Worm (Caenorhabditis elegans): Measurements from ENCODE around the gene pat-2.

Gene pat-2

DNA sequence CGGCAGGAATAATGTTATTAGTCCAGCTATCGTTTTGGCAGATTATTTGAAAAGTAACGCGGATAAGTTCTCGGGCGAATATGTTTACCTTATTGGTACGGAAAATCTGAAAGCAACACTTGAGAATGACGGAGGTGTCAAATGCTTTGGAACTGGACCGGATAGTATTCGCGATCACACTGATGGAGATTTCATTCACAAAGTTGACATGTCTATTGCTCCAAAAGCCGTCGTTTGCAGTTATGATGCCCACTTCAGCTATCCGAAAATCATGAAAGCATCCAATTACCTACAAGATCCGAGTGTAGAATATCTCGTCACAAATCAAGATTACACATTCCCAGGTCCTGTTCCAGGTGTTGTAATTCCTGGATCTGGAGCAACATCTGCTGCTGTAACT lies 45.3 kb upstream of the pat-2 start:
- no peak for TF ChIP-seq nfya-1 (tag; optimal IDR thresholded peaks at IDR 0.05; ENCODE audit: insufficient read depth)
- TF ChIP-seq skn-1 (tag; optimal IDR thresholded peaks at IDR 0.05): no peak
- no peak for TF ChIP-seq daf-12 (tag; optimal IDR thresholded peaks at IDR 0.05)
- no peak for TF ChIP-seq nhr-28 (tag; optimal IDR thresholded peaks at IDR 0.05)
- TF ChIP-seq lin-15B (tag; optimal IDR thresholded peaks at IDR 0.05): no peak
- TF ChIP-seq aly-2 (tag; optimal IDR thresholded peaks at IDR 0.05): no peak
- TF ChIP-seq elt-2 (tag; optimal IDR thresholded peaks at IDR 0.05): no peak
- no peak for TF ChIP-seq jun-1 (tag; optimal IDR thresholded peaks at IDR 0.05)
- TF ChIP-seq nhr-237 (tag; optimal IDR thresholded peaks at IDR 0.05): no peak
- TF ChIP-seq pha-4 (tag; optimal IDR thresholded peaks at IDR 0.05): no peak
- TF ChIP-seq ceh-28 (tag; optimal IDR thresholded peaks at IDR 0.05): no peak
- TF ChIP-seq nhr-67 (tag; optimal IDR thresholded peaks at IDR 0.05): no peak
- no peak for TF ChIP-seq ztf-11 (tag; optimal IDR thresholded peaks at IDR 0.05)
- no peak for TF ChIP-seq ZK546.5 (tag; optimal IDR thresholded peaks at IDR 0.05)
- no peak for TF ChIP-seq nhr-77 (tag; optimal IDR thresholded peaks at IDR 0.05)
- no peak for TF ChIP-seq tbx-2 (tag; optimal IDR thresholded peaks at IDR 0.05)
- TF ChIP-seq lin-39 (tag; optimal IDR thresholded peaks at IDR 0.05): no peak
- no peak for TF ChIP-seq ceh-16 (tag; optimal IDR thresholded peaks at IDR 0.05)
- TF ChIP-seq nhr-12 (tag; optimal IDR thresholded peaks at IDR 0.05): no peak
- TF ChIP-seq elt-1 (tag; optimal IDR thresholded peaks at IDR 0.05): no peak

DNA sequence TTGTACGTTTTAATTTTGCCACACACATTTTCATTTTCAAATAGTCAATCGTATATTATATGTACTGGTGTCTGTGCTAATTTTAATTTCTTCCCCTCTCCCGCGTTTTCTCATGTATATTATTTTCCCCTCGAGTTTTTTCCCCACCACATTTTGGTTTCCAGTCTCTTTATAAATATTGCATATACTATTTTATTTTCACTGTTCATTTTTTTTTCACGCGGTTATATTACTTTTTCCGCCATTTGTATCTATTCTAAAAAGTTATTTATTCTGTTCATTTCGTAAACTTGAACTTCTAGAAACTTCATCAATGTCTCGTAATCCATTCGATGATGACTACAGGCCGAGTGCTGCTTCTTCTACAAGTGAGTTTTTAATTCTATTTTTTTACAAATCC lies 42.7 kb upstream of the pat-2 start, which contains the start of gene snap-29:
TSS of gene snap-29 (plus strand) at position 301 of the 400 bp plus-strand sequence.
- TF ChIP-seq ztf-11 (tag; optimal IDR thresholded peaks at IDR 0.05): no peak
- no peak for TF ChIP-seq skn-1 (tag; optimal IDR thresholded peaks at IDR 0.05)
- TF ChIP-seq lin-39 (tag; optimal IDR thresholded peaks at IDR 0.05): no peak
- TF ChIP-seq lin-15B (tag; optimal IDR thresholded peaks at IDR 0.05): no peak
- no peak for TF ChIP-seq ztf-4 (tag; optimal IDR thresholded peaks at IDR 0.05)
- no peak for TF ChIP-seq pqm-1 (tag; optimal IDR thresholded peaks at IDR 0.05)
- TF ChIP-seq nhr-67 (tag; optimal IDR thresholded peaks at IDR 0.05): no peak
- TF ChIP-seq tbx-2 (tag; optimal IDR thresholded peaks at IDR 0.05): no peak
- TF ChIP-seq fkh-10 (GFP tag; optimal IDR thresholded peaks at IDR 0.05): no peak
- TF ChIP-seq nhr-76 (tag; optimal IDR thresholded peaks at IDR 0.05): no peak
- no peak for TF ChIP-seq unc-39 (tag; optimal IDR thresholded peaks at IDR 0.05)
- TF ChIP-seq R02D3.7 (tag; optimal IDR thresholded peaks at IDR 0.05): no peak
- no peak for TF ChIP-seq fkh-2 (tag; optimal IDR thresholded peaks at IDR 0.05)
- no peak for TF ChIP-seq unc-62 (GFP tag; optimal IDR thresholded peaks at IDR 0.05)

- TF ChIP-seq unc-62 (GFP tag; optimal IDR thresholded peaks at IDR 0.05) (no peak), nhr-23 (tag; optimal IDR thresholded peaks at IDR 0.05) (no peak), elt-1 (tag; optimal IDR thresholded peaks at IDR 0.05) (no peak), nhr-11 (tag; optimal IDR thresholded peaks at IDR 0.05) (no peak), lin-39 (tag; optimal IDR thresholded peaks at IDR 0.05) (no peak), ZK546.5 (tag; optimal IDR thresholded peaks at IDR 0.05) (no peak), jun-1 (tag; optimal IDR thresholded peaks at IDR 0.05) (no peak), egl-27 (tag; optimal IDR thresholded peaks at IDR 0.05) (no peak), zag-1 (tag; optimal IDR thresholded peaks at IDR 0.05) (no peak), pqm-1 (tag; optimal IDR thresholded peaks at IDR 0.05) (no peak), nhr-25 (tag; optimal IDR thresholded peaks at IDR 0.05) (no peak), R02D3.7 (tag; optimal IDR thresholded peaks at IDR 0.05) (no peak)
These were observed 38.8 kb upstream of the pat-2 start, which contains the start of gene K02D10.4 for ce11 chrIII:8779912-8780311. K02D10.4 (minus strand) TSS chrIII:8780012.

ce11 chrIII:8780473-8780872 lies 38.2 kb upstream of the pat-2 start:
- TF ChIP-seq fkh-10 (GFP tag; optimal IDR thresholded peaks at IDR 0.05) (no peak), nhr-28 (tag; optimal IDR thresholded peaks at IDR 0.05) (no peak), hmg-11 (tag; optimal IDR thresholded peaks at IDR 0.05) (no peak), skn-1 (tag; optimal IDR thresholded peaks at IDR 0.05) (peak; percentile 23), fos-1 (tag; optimal IDR thresholded peaks at IDR 0.05) (peak; percentile 44), ztf-4 (tag; optimal IDR thresholded peaks at IDR 0.05) (no peak), lin-15B (tag; optimal IDR thresholded peaks at IDR 0.05) (peak; percentile 8), egl-27 (tag; optimal IDR thresholded peaks at IDR 0.05) (no peak), tbx-2 (tag; optimal IDR thresholded peaks at IDR 0.05) (peak; percentile 21), nhr-25 (tag; optimal IDR thresholded peaks at IDR 0.05) (peak; percentile 93), ceh-28 (tag; optimal IDR thresholded peaks at IDR 0.05) (no peak), jun-1 (tag; optimal IDR thresholded peaks at IDR 0.05) (no peak), ZK546.5 (tag; optimal IDR thresholded peaks at IDR 0.05) (no peak), nhr-67 (tag; optimal IDR thresholded peaks at IDR 0.05) (no peak), pha-4 (tag; optimal IDR thresholded peaks at IDR 0.05) (no peak), sea-2 (GFP tag; optimal IDR thresholded peaks at IDR 0.05) (no peak), nfya-1 (tag; optimal IDR thresholded peaks at IDR 0.05; ENCODE audit: insufficient read depth) (peak; percentile 55), mdl-1 (tag; optimal IDR thresholded peaks at IDR 0.05) (peak; percentile 78), egl-5 (tag; optimal IDR thresholded peaks at IDR 0.05) (peak; percentile 78), lsy-12 (tag; optimal IDR thresholded peaks at IDR 0.05) (no peak), daf-12 (tag; optimal IDR thresholded peaks at IDR 0.05) (no peak), unc-62 (GFP tag; optimal IDR thresholded peaks at IDR 0.05) (no peak), mml-1 (tag; optimal IDR thresholded peaks at IDR 0.05) (no peak), unc-39 (tag; optimal IDR thresholded peaks at IDR 0.05) (no peak), nhr-76 (tag; optimal IDR thresholded peaks at IDR 0.05) (no peak), nhr-23 (tag; optimal IDR thresholded peaks at IDR 0.05) (peak; percentile 97), pqm-1 (tag; optimal IDR thresholded peaks at IDR 0.05) (no peak), lin-39 (tag; optimal IDR thresholded peaks at IDR 0.05) (peak; percentile 62), R02D3.7 (tag; optimal IDR thresholded peaks at IDR 0.05) (no peak), ceh-16 (tag; optimal IDR thresholded peaks at IDR 0.05) (no peak), nhr-237 (tag; optimal IDR thresholded peaks at IDR 0.05) (no peak), eor-1 (tag; optimal IDR thresholded peaks at IDR 0.05) (no peak), fkh-2 (tag; optimal IDR thresholded peaks at IDR 0.05) (no peak), elt-1 (tag; optimal IDR thresholded peaks at IDR 0.05) (peak; percentile 48), nhr-43 (tag; optimal IDR thresholded peaks at IDR 0.05; ENCODE audit: poor library complexity, severe bottlenecking) (peak; percentile 81)

All from whole organism, L3 larva.